Worm (Caenorhabditis elegans): ENCODE measurements around the gene agl-1.

The agl-1 gene

DNA sequence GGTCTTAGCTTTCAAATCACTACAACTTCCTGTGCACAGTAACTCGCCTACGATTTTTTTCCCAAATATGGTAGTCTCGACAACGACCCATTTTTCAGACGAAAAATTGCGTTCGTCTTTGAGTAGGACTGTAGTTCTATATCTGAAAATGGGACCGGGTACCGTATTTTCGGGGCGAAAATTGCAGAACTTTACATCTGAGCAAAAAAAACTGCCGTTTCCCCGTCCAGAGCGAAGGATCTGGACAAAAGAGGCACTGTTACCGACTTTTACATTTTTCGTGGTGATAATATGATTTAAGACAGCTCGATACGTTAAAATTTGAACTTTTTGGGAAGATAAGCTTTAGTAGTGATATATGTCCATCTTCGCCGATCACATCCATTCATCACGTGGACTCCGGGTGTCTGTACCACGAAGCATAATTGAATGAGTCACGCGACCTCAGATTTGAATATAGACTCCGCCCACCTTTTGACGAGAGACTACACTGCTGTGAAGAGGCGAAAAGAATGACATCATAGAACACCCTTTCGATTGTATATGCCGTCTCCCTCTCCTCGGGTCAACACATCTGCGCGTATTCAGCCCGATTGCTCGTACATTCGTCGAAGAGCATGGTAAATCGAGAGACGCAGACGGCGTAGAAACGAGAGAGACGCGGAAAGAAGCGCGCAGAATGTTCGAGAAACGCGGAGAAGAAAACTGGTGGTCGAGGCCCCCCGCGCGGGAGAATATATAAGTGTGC lies 47.0 kb upstream of the agl-1 start (continued):
- TF ChIP-seq unc-39 (tag; optimal IDR thresholded peaks at IDR 0.05) (no peak), ztf-1 (GFP tag; conservative IDR thresholded peaks at IDR 0.05) (no peak), nhr-23 (tag; optimal IDR thresholded peaks at IDR 0.05) (no peak), nhr-6 (tag; optimal IDR thresholded peaks at IDR 0.05) (peak; percentile 25), skn-1 (tag; optimal IDR thresholded peaks at IDR 0.05) (no peak), crh-2 (tag; optimal IDR thresholded peaks at IDR 0.05) (peak; percentile 59), lin-11 (tag; optimal IDR thresholded peaks at IDR 0.05) (peak; percentile 7), snpc-4 (tag; optimal IDR thresholded peaks at IDR 0.05) (no peak), nhr-10 (tag; optimal IDR thresholded peaks at IDR 0.05) (no peak), nhr-21 (tag; optimal IDR thresholded peaks at IDR 0.05) (peak; percentile 93), ceh-82 (tag; optimal IDR thresholded peaks at IDR 0.05) (no peak), C34F6.9 (tag; optimal IDR thresholded peaks at IDR 0.05) (peak; percentile 83), nhr-25 (tag; optimal IDR thresholded peaks at IDR 0.05) (peak; percentile 94), zag-1 (tag; optimal IDR thresholded peaks at IDR 0.05) (no peak), R02D3.7 (tag; optimal IDR thresholded peaks at IDR 0.05) (no peak), nhr-129 (tag; optimal IDR thresholded peaks at IDR 0.05) (peak; percentile 82), elt-3 (tag; optimal IDR thresholded peaks at IDR 0.05) (no peak), dmd-4 (tag; optimal IDR thresholded peaks at IDR 0.05) (no peak), nhr-11 (tag; optimal IDR thresholded peaks at IDR 0.05) (no peak), unc-62 (GFP tag; optimal IDR thresholded peaks at IDR 0.05) (peak; percentile 23)

DNA sequence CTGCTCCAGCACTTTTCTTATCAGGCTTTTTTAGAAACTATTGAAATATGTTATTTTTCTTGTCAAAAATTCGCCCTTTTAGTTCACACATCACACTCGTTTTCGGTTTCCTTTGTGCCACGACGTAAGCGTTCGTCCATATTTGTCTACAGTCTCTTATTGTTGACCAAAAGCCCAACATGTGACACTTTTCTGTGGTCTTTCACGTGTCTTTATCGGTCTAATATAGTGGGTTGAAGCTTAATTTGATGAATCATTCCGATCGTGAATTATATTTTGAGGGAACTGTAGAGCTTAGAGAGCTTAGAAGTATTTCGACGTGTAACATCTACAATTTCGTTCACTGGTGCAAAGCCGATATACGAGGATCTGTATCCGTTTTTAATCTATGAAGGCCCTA lies 46.4 kb upstream of the agl-1 start:
- TF ChIP-seq mab-5 (tag; optimal IDR thresholded peaks at IDR 0.05) (no peak), F13H6.1 (tag; optimal IDR thresholded peaks at IDR 0.05) (peak; percentile 33), nhr-129 (tag; optimal IDR thresholded peaks at IDR 0.05) (peak; percentile 19), alr-1 (tag; optimal IDR thresholded peaks at IDR 0.05) (no peak), crh-2 (tag; optimal IDR thresholded peaks at IDR 0.05) (peak; percentile 44), nhr-25 (tag; optimal IDR thresholded peaks at IDR 0.05) (no peak), lsy-2 (tag; optimal IDR thresholded peaks at IDR 0.05) (peak in 1 of 2 experiments; percentile 5), ZK546.5 (tag; optimal IDR thresholded peaks at IDR 0.05) (no peak), sem-4 (tag; optimal IDR thresholded peaks at IDR 0.05) (no peak), ceh-16 (tag; optimal IDR thresholded peaks at IDR 0.05) (no peak), zag-1 (tag; optimal IDR thresholded peaks at IDR 0.05) (no peak), sma-9 (GFP tag; optimal IDR thresholded peaks at IDR 0.05) (no peak), sma-9 (tag; optimal IDR thresholded peaks at IDR 0.05) (no peak)

DNA sequence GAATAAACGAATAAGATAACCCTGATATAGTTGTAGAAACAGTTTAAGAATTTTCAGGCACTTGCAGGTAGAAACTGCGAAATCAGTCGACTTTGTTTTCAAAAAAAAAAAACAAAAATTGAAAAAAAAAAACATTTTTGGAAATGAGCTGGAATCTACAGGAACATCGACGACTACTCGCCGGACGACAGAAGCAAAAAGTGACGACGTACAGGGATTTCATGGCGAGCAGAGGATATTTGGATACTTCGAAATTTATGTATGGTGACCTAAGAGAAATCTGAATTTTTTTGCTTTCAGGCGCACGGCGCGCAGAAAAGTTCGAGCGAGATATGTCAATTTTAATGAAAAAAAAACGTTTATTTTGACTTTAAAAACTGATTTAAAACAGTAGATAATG lies 43.2 kb upstream of the agl-1 start:
- TF ChIP-seq nhr-12 (tag; optimal IDR thresholded peaks at IDR 0.05), result no peak
- TF ChIP-seq sem-4 (tag; optimal IDR thresholded peaks at IDR 0.05), result no peak
- no peak for TF ChIP-seq C34F6.9 (tag; optimal IDR thresholded peaks at IDR 0.05)
- no peak for TF ChIP-seq mdl-1 (tag; optimal IDR thresholded peaks at IDR 0.05)
- TF ChIP-seq nhr-25 (tag; optimal IDR thresholded peaks at IDR 0.05), result no peak
- TF ChIP-seq unc-39 (tag; optimal IDR thresholded peaks at IDR 0.05), result no peak
- no peak for TF ChIP-seq lin-13 (GFP tag; optimal IDR thresholded peaks at IDR 0.05)
- no peak for TF ChIP-seq zag-1 (tag; optimal IDR thresholded peaks at IDR 0.05)
- no peak for TF ChIP-seq lin-11 (tag; optimal IDR thresholded peaks at IDR 0.05)
- no peak for TF ChIP-seq dmd-4 (tag; optimal IDR thresholded peaks at IDR 0.05)

DNA sequence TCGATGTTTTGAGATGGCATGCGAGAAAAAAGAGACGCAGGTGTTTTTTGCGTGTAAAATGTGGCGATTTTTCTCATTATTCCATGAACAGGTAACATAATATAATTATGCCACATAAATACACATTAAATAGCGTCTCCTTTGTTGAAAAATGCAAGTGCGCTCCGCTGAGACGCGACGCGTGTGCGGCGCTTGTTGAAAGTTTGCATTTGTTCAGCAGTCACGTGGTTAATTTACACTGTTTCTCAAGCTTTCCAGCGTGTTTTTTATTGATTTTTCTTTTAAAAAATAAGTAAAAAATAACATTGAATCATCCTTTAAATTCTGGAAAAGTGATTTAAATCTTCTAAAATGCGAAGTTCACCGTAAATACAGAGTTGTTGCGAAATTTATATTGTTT lies 41.7 kb upstream of the agl-1 start:
- TF ChIP-seq nhr-6 (tag; optimal IDR thresholded peaks at IDR 0.05) (peak; percentile 28), elt-3 (tag; optimal IDR thresholded peaks at IDR 0.05) (no peak), nhr-237 (tag; optimal IDR thresholded peaks at IDR 0.05) (no peak), lin-13 (GFP tag; optimal IDR thresholded peaks at IDR 0.05) (peak; percentile 89), snpc-4 (tag; optimal IDR thresholded peaks at IDR 0.05) (peak; percentile 72), peb-1 (tag; optimal IDR thresholded peaks at IDR 0.05) (no peak), gmeb-1 (tag; optimal IDR thresholded peaks at IDR 0.05) (peak; percentile 84), nhr-12 (tag; optimal IDR thresholded peaks at IDR 0.05) (no peak), elt-1 (tag; optimal IDR thresholded peaks at IDR 0.05) (no peak), nhr-11 (tag; optimal IDR thresholded peaks at IDR 0.05) (no peak), nhr-23 (tag; optimal IDR thresholded peaks at IDR 0.05) (no peak), ztf-4 (tag; optimal IDR thresholded peaks at IDR 0.05) (peak; percentile 60), mab-5 (tag; optimal IDR thresholded peaks at IDR 0.05) (peak; percentile 74), nhr-21 (tag; optimal IDR thresholded peaks at IDR 0.05) (peak; percentile 80), lin-11 (tag; optimal IDR thresholded peaks at IDR 0.05) (peak; percentile 81), C34F6.9 (tag; optimal IDR thresholded peaks at IDR 0.05) (peak; percentile 99), nhr-129 (tag; optimal IDR thresholded peaks at IDR 0.05) (peak; percentile 89), sma-3 (GFP tag; optimal IDR thresholded peaks at IDR 0.05) (peak; percentile 84), crh-2 (tag; optimal IDR thresholded peaks at IDR 0.05) (peak; percentile 96), ztf-11 (tag; optimal IDR thresholded peaks at IDR 0.05) (no peak), F13H6.1 (tag; optimal IDR thresholded peaks at IDR 0.05) (peak; percentile 77), lsy-2 (tag; optimal IDR thresholded peaks at IDR 0.05) (peak; percentile 65 to 94), blmp-1 (tag; optimal IDR thresholded peaks at IDR 0.05; ENCODE audit: insufficient read depth) (peak; percentile 62), alr-1 (tag; optimal IDR thresholded peaks at IDR 0.05) (no peak), ceh-16 (tag; optimal IDR thresholded peaks at IDR 0.05) (peak; percentile 10), fos-1 (tag; optimal IDR thresholded peaks at IDR 0.05) (peak; percentile 80), unc-62 (GFP tag; optimal IDR thresholded peaks at IDR 0.05) (no peak), ceh-82 (tag; optimal IDR thresholded peaks at IDR 0.05) (no peak), unc-55 (GFP tag; optimal IDR thresholded peaks at IDR 0.05) (peak; percentile 93), sem-4 (tag; optimal IDR thresholded peaks at IDR 0.05) (peak; percentile 89), sma-9 (GFP tag; optimal IDR thresholded peaks at IDR 0.05) (no peak), sma-9 (tag; optimal IDR thresholded peaks at IDR 0.05) (no peak), ama-1 (optimal IDR thresholded peaks at IDR 0.05) (peak; percentile 70), nhr-25 (tag; optimal IDR thresholded peaks at IDR 0.05) (peak; percentile 93)
